Worm (Caenorhabditis elegans) whole organism, mixed stage, embryonic: Measurements from ENCODE around the gene srv-26.

Experiments
- ceh-43 ChIP-seq: fragments of 200-800 bp; sonication (Bioruptor generic); optimal IDR thresholded peaks from 2 replicates; lab custom pipeline; 2018; ENCODE audit warnings: mild to moderate bottlenecking, missing genetic modification characterization, moderate library complexity, missing compliant biosample characterization
- ceh-83 ChIP-seq: fragments of 200-800 bp; sonication (Bioruptor generic); optimal IDR thresholded peaks from 2 replicates; lab custom pipeline; 2018; ENCODE audit warnings: mild to moderate bottlenecking, missing genetic modification characterization, missing compliant biosample characterization
- elt-1 ChIP-seq: sonication (generic microtip); optimal IDR thresholded peaks from 2 replicates; lab custom pipeline; 2017; ENCODE audit warnings: missing genetic modification characterization, mild to moderate bottlenecking, missing compliant biosample characterization, antibody characterized with exemption, moderate library complexity, borderline replicate concordance; ENCODE audit not compliant: insufficient read depth
- hlh-1 ChIP-seq: fragments of 150-350 bp; optimal IDR thresholded peaks from 2 replicates; lab custom pipeline; 2014; ENCODE audit warnings: missing biosample characterization, missing genetic modification reagents, missing genetic modification characterization
- nhr-237 ChIP-seq: fragments of 150-350 bp; optimal IDR thresholded peaks from 2 replicates; lab custom pipeline; 2014; ENCODE audit warnings: missing biosample characterization, missing genetic modification characterization
- nhr-76 ChIP-seq: sonication (generic microtip); optimal IDR thresholded peaks from 2 replicates; lab custom pipeline; 2017; ENCODE audit warnings: missing biosample characterization, missing genetic modification characterization
- snpc-4 ChIP-seq: fragments of 150-350 bp; optimal IDR thresholded peaks from 2 replicates; lab custom pipeline; 2014; ENCODE audit warnings: missing biosample characterization, missing genetic modification characterization
- unc-39 ChIP-seq: fragments of 150-350 bp; optimal IDR thresholded peaks from 2 replicates; lab custom pipeline; 2014; ENCODE audit warnings: missing biosample characterization, missing genetic modification characterization
- unc-62 ChIP-seq: fragments of 150-350 bp; optimal IDR thresholded peaks from 2 replicates; lab custom pipeline; 2014; ENCODE audit warnings: missing biosample characterization, missing genetic modification reagents, missing genetic modification characterization

DNA sequence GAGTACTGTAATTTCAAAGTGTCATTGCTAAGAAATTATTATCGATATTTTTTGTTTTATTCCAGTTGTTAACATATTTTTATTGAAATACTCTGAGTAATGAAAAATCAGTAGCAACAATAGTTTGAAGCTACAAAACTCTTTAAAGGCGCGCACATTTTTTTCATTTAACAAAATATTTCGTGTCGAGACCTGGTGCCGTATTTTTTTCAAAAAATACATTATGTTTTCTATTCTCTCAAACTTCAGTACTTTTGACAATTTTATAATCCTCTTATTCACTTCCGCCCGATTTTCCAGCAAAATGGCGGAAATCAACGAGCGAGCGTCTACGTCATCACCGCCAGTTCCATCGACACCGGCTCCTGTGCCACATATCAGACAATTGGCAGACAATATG, 32.3 kb upstream of the srv-26 start, which contains the start of gene blos-2:
- no peak for TF ChIP-seq unc-39 (tag; lab: Kevin White, UChicago)
- TF ChIP-seq nhr-237 (tag; lab: Kevin White, UChicago): no peak
- no peak for TF ChIP-seq ceh-83
- TF ChIP-seq hlh-1: no peak
- TF ChIP-seq elt-1 (tag; lab: Kevin White, UChicago): no peak
- no peak for TF ChIP-seq snpc-4 (tag; lab: Kevin White, UChicago)
- no peak for TF ChIP-seq unc-62
- TF ChIP-seq ceh-43 (GFP tag; lab: Kevin White, UChicago): no peak
- TF ChIP-seq nhr-76 (tag; lab: Kevin White, UChicago): no peak
